Worm (Caenorhabditis elegans) whole organism, L1 larva: ENCODE results near the gene F47B8.2.

ENCODE experiments used
- C34B4.2 ChIP-seq: sonication (generic microtip); optimal IDR thresholded peaks from 2 replicates; lab custom pipeline; 2017; ENCODE audit warnings: mild to moderate bottlenecking, missing genetic modification characterization, missing compliant biosample characterization
- ama-1 ChIP-seq: fragments of 150-350 bp; optimal IDR thresholded peaks from 2 replicates; lab custom pipeline; 2014
- mdl-1 ChIP-seq, 2 experiments: fragments of 150-350 bp; optimal IDR thresholded peaks; 2 replicates each; lab custom pipeline; 2014 to 2017; ENCODE audit warnings: missing biosample characterization in 2 of 2, missing genetic modification characterization in 2 of 2, inconsistent platforms in 1 of 2
- nhr-71 ChIP-seq: sonication (generic microtip); optimal IDR thresholded peaks from 2 replicates; lab custom pipeline; 2016; ENCODE audit warnings: mild to moderate bottlenecking, missing genetic modification characterization, moderate library complexity, missing compliant biosample characterization
- nhr-77 ChIP-seq: fragments of 150-350 bp; optimal IDR thresholded peaks from 2 replicates; lab custom pipeline; 2014; ENCODE audit warnings: missing biosample characterization, missing genetic modification characterization
- vab-15 ChIP-seq: sonication (generic microtip); optimal IDR thresholded peaks from 2 replicates; lab custom pipeline; 2017; ENCODE audit warnings: missing genotype, mild to moderate bottlenecking, missing genetic modification characterization, missing compliant biosample characterization

DNA sequence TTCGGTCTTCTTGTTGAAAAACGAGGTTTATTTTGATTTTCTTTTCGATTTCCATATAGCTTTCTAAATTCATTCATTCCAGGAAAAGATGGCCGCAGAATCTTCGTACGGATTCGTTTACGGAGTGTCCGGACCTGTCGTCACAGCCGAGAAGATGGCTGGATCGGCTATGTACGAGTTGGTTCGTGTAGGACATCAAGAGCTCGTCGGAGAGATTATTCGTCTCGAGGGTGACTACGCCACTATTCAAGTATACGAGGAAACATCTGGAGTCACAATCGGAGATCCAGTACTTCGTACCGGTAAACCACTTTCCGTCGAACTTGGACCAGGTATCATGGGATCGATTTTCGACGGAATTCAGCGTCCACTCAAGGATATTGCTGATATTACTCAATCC is 35.2 kb upstream of the F47B8.2 start, which contains the start of gene vha-13:
- TF ChIP-seq ama-1 (lab: Kevin White, UChicago) (no peak), mdl-1 (tag; optimal IDR thresholded peaks at IDR 0.05; lab: Kevin White, UChicago) (no peak), C34B4.2 (tag; lab: Kevin White, UChicago) (no peak), nhr-71 (tag; lab: Kevin White, UChicago) (no peak), nhr-77 (tag; lab: Kevin White, UChicago) (no peak), vab-15 (tag; lab: Kevin White, UChicago) (no peak)
